Fruit fly (Drosophila melanogaster) whole organism, prepupa: ENCODE results near the gene Eig71Ek.

ENCODE experiments used
- Blimp-1 ChIP-seq: fragments of 200-800 bp; sonication (Bioruptor generic); optimal IDR thresholded peaks from 3 replicates; lab custom pipeline; 2017; ENCODE audit warnings: missing biosample characterization, missing genetic modification characterization, mild to moderate bottlenecking, moderate library complexity, missing genetic modification reagents
- CG11294 ChIP-seq: fragments of 200-800 bp; sonication (Bioruptor generic); IDR thresholded peaks from 2 replicates; pipeline ENCODE4 v1.3.6; 2022; ENCODE audit warnings: missing biosample characterization, missing genetic modification characterization
- CG15336 ChIP-seq: fragments of 200-800 bp; sonication (Bioruptor generic); IDR thresholded peaks from 2 replicates; pipeline ENCODE4 v1.3.6; 2022; ENCODE audit warnings: missing biosample characterization, missing genetic modification characterization
- CG31627 ChIP-seq: fragments of 200-800 bp; sonication (Bioruptor generic); optimal IDR thresholded peaks from 3 replicates; lab custom pipeline; 2016; ENCODE audit warnings: missing biosample characterization, missing genetic modification characterization
- CG34406 ChIP-seq: fragments of 200-800 bp; sonication (Bioruptor generic); optimal IDR thresholded peaks from 3 replicates; lab custom pipeline; 2016; ENCODE audit warnings: missing biosample characterization, missing genetic modification characterization
- CG3919 ChIP-seq: fragments of 200-800 bp; sonication (Bioruptor generic); optimal IDR thresholded peaks from 3 replicates; lab custom pipeline; 2016; ENCODE audit warnings: missing biosample characterization, missing genetic modification characterization
- CG6276 ChIP-seq: fragments of 200-800 bp; sonication (Bioruptor generic); optimal IDR thresholded peaks from 2 replicates; lab custom pipeline; 2017; ENCODE audit warnings: missing biosample characterization, mild to moderate bottlenecking, missing genetic modification characterization
- CG6792 ChIP-seq: fragments of 200-800 bp; sonication (Bioruptor generic); optimal IDR thresholded peaks from 3 replicates; lab custom pipeline; 2016; ENCODE audit warnings: missing biosample characterization, missing genetic modification characterization
- CG7368 ChIP-seq: fragments of 200-800 bp; sonication (Bioruptor generic); optimal IDR thresholded peaks from 3 replicates; lab custom pipeline; 2016; ENCODE audit warnings: missing biosample characterization, missing genetic modification characterization
- CG8632 ChIP-seq: fragments of 200-800 bp; sonication (Bioruptor generic); optimal IDR thresholded peaks from 3 replicates; lab custom pipeline; 2016; ENCODE audit warnings: missing biosample characterization, missing genetic modification characterization
- CG9139 ChIP-seq: fragments of 200-800 bp; sonication (Bioruptor generic); optimal IDR thresholded peaks from 3 replicates; lab custom pipeline; 2017; ENCODE audit warnings: missing biosample characterization, mild to moderate bottlenecking, missing genetic modification characterization
- Eip78C ChIP-seq: fragments of 200-800 bp; sonication (Bioruptor generic); peaks from one replicate; lab custom pipeline; 2016; ENCODE audit warnings: missing biosample characterization, missing genetic modification characterization
- Eip93F ChIP-seq: fragments of 200-800 bp; sonication (Bioruptor generic); optimal IDR thresholded peaks from 2 replicates; lab custom pipeline; 2016; ENCODE audit warnings: missing biosample characterization, mild to moderate bottlenecking, missing genetic modification characterization
- Ets21C ChIP-seq: fragments of 200-800 bp; sonication (Bioruptor generic); optimal IDR thresholded peaks from 3 replicates; lab custom pipeline; 2016; ENCODE audit warnings: missing biosample characterization, missing genetic modification characterization
- Gug ChIP-seq: fragments of 200-800 bp; sonication (Bioruptor generic); IDR thresholded peaks from 2 replicates; pipeline ENCODE4 v1.3.6; 2022; ENCODE audit warnings: missing biosample characterization, missing genetic modification characterization
- Hr38 ChIP-seq: sonication (Bioruptor generic); optimal IDR thresholded peaks from 2 replicates; lab custom pipeline; 2016; ENCODE audit warnings: missing biosample characterization, missing genetic modification characterization
- Met ChIP-seq: fragments of 200-800 bp; sonication (Bioruptor generic); optimal IDR thresholded peaks from 3 replicates; lab custom pipeline; 2016; ENCODE audit warnings: missing biosample characterization, missing genetic modification characterization
- OdsH ChIP-seq: fragments of 200-800 bp; sonication (Bioruptor generic); optimal IDR thresholded peaks from 3 replicates; lab custom pipeline; 2016; ENCODE audit warnings: missing biosample characterization, missing genetic modification characterization
- Sox102F ChIP-seq: fragments of 200-800 bp; sonication (Bioruptor generic); optimal IDR thresholded peaks from 2 replicates; lab custom pipeline; 2016; ENCODE audit warnings: missing biosample characterization, mild to moderate bottlenecking, missing genetic modification characterization
- Sox14 ChIP-seq: fragments of 200-800 bp; sonication (Bioruptor generic); optimal IDR thresholded peaks from 3 replicates; lab custom pipeline; 2016; ENCODE audit warnings: missing biosample characterization, missing genetic modification characterization
- Sox15 ChIP-seq: fragments of 200-800 bp; sonication (Bioruptor generic); optimal IDR thresholded peaks from 3 replicates; lab custom pipeline; 2016; ENCODE audit warnings: missing biosample characterization, missing genetic modification characterization
- achi ChIP-seq: fragments of 200-800 bp; sonication (Bioruptor generic); optimal IDR thresholded peaks from 3 replicates; lab custom pipeline; 2016; ENCODE audit warnings: missing biosample characterization, missing genetic modification characterization
- cyc ChIP-seq: fragments of 200-800 bp; sonication (Bioruptor generic); optimal IDR thresholded peaks from 3 replicates; lab custom pipeline; 2016; ENCODE audit warnings: missing biosample characterization, missing genetic modification characterization
- dac ChIP-seq: fragments of 200-800 bp; sonication (Bioruptor generic); optimal IDR thresholded peaks from 2 replicates; lab custom pipeline; 2017; ENCODE audit warnings: missing biosample characterization, mild to moderate bottlenecking, missing genetic modification characterization
- dsx ChIP-seq: fragments of 200-800 bp; optimal IDR thresholded peaks from 3 replicates; lab custom pipeline; 2019; ENCODE audit warnings: missing biosample characterization, mild to moderate bottlenecking, missing genetic modification characterization, moderate library complexity; ENCODE audit not compliant: poor library complexity, severe bottlenecking
- fd59A ChIP-seq: fragments of 200-800 bp; sonication (Bioruptor generic); optimal IDR thresholded peaks from 2 replicates; lab custom pipeline; 2017; ENCODE audit warnings: missing biosample characterization, mild to moderate bottlenecking, missing genetic modification characterization, missing genetic modification reagents
- fd85E ChIP-seq: fragments of 200-800 bp; sonication (Bioruptor generic); optimal IDR thresholded peaks from 3 replicates; lab custom pipeline; 2016; ENCODE audit warnings: missing biosample characterization, missing genetic modification characterization
- fkh ChIP-seq: fragments of 200-800 bp; sonication (Bioruptor generic); optimal IDR thresholded peaks from 3 replicates; lab custom pipeline; 2017; ENCODE audit warnings: missing biosample characterization, mild to moderate bottlenecking, missing genetic modification characterization, moderate library complexity
- lz ChIP-seq: fragments of 200-800 bp; sonication (Bioruptor generic); optimal IDR thresholded peaks from 3 replicates; lab custom pipeline; 2016; ENCODE audit warnings: missing biosample characterization, missing genetic modification characterization
- net ChIP-seq: fragments of 200-800 bp; sonication (Bioruptor generic); optimal IDR thresholded peaks from 3 replicates; lab custom pipeline; 2016; ENCODE audit warnings: missing biosample characterization, missing genetic modification characterization
- salr ChIP-seq, 2 experiments: fragments of 200-800 bp; sonication (Bioruptor generic); optimal IDR thresholded peaks; 3 replicates each; lab custom pipeline; 2016 to 2018; ENCODE audit warnings: missing biosample characterization in 2 of 2, missing genetic modification characterization in 2 of 2, mild to moderate bottlenecking in 1 of 2
- spab ChIP-seq: fragments of 200-800 bp; sonication (Bioruptor generic); optimal IDR thresholded peaks from 2 replicates; lab custom pipeline; 2017; ENCODE audit warnings: missing biosample characterization, mild to moderate bottlenecking, missing genetic modification characterization, missing genetic modification reagents
- ss ChIP-seq, 2 experiments: fragments of 200-800 bp; sonication (Bioruptor generic); optimal IDR thresholded peaks; 2 replicates in 1 of 2; 3 replicates in 1 of 2; lab custom pipeline; 2017 to 2018; ENCODE audit warnings: mild to moderate bottlenecking in 2 of 2, missing biosample characterization in 2 of 2, missing genetic modification characterization in 2 of 2, moderate library complexity in 1 of 2
- svp ChIP-seq: fragments of 200-800 bp; sonication (Bioruptor generic); peaks from one replicate; lab custom pipeline; 2016; ENCODE audit warnings: missing biosample characterization, missing genetic modification characterization
- topi ChIP-seq: fragments of 200-800 bp; sonication (Bioruptor generic); optimal IDR thresholded peaks from 3 replicates; lab custom pipeline; 2016; ENCODE audit warnings: missing biosample characterization, missing genetic modification characterization

Gene Eig71Ek

dm6 chr3L:15692794-15693532 lies 31.9 kb downstream of the Eig71Ek start (continued):
- TF ChIP-seq CG34406 (GFP tag; lab: Kevin White, UChicago): peak; percentile 54
- no peak for TF ChIP-seq dsx (GFP tag; lab: Kevin White, UChicago)
- no peak for TF ChIP-seq Sox14 (GFP tag; lab: Kevin White, UChicago)
- no peak for TF ChIP-seq CG7368 (GFP tag; lab: Kevin White, UChicago)
- no peak for TF ChIP-seq Eip93F (GFP tag; lab: Kevin White, UChicago)
- no peak for TF ChIP-seq fd85E (GFP tag; lab: Kevin White, UChicago)
- TF ChIP-seq Sox15 (GFP tag; lab: Kevin White, UChicago): peak; percentile 22
- TF ChIP-seq salr (GFP tag; optimal IDR thresholded peaks at IDR 0.05; lab: Kevin White, UChicago): peak in 1 of 2 experiments; percentile 51
- TF ChIP-seq net (GFP tag; lab: Kevin White, UChicago): no peak
- no peak for TF ChIP-seq CG11294
- TF ChIP-seq Hr38 (GFP tag; lab: Kevin White, UChicago): no peak
- TF ChIP-seq Met (GFP tag; lab: Kevin White, UChicago): no peak
- 0 out of 2 replicates have a peak, but pooled peaks have one; percentile 8 for TF ChIP-seq CG15336 (GFP tag; lab: Robert Waterston, UW)
- no peak for TF ChIP-seq ss (GFP tag; optimal IDR thresholded peaks at IDR 0.05; lab: Kevin White, UChicago)

dm6 chr3L:15694406-15694805 lies 33.4 kb downstream of the Eig71Ek start:
- TF ChIP-seq fkh (GFP tag; lab: Kevin White, UChicago) (peak; percentile 58), achi (GFP tag; lab: Kevin White, UChicago) (no peak), CG31627 (no peak), Gug (no peak), Eip78C (GFP tag; lab: Kevin White, UChicago) (peak; percentile 69), net (GFP tag; lab: Kevin White, UChicago) (no peak)

DNA sequence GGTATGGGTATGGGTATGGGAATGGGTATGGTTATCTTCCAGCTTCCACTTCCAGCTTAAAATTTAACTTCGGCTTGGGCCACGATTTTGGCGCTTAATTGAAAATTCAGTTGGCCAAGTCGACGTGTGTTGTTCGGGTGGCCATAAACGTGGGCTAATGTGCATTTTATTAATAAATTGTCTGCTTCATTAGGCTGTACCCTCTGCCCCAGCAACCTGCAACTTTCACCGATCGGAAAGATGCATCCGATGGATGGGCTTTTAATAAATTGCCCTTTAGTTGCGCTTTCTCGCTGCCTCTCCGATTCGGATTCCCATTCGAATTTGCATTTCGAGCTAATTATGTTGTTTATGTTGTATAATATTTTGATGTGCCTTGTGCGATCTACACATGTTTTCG lies 34.1 kb downstream of the Eig71Ek start:
- TF ChIP-seq fkh (GFP tag; lab: Kevin White, UChicago) (no peak), CG8632 (GFP tag; lab: Kevin White, UChicago) (no peak), Ets21C (GFP tag; lab: Kevin White, UChicago) (no peak), Sox102F (no peak), fd59A (GFP tag; lab: Kevin White, UChicago) (no peak), CG15336 (GFP tag; lab: Robert Waterston, UW) (0 out of 2 replicates have a peak, but pooled peaks have one; percentile 15), cyc (no peak), spab (no peak), svp (GFP tag; lab: Kevin White, UChicago) (no peak), Gug (no peak), Sox14 (GFP tag; lab: Kevin White, UChicago) (no peak), Sox15 (GFP tag; lab: Kevin White, UChicago) (no peak), topi (GFP tag; lab: Kevin White, UChicago) (no peak), Blimp-1 (peak; percentile 9), Eip78C (GFP tag; lab: Kevin White, UChicago) (peak; percentile 4), CG9139 (GFP tag; lab: Kevin White, UChicago) (no peak), CG6276 (GFP tag; lab: Kevin White, UChicago) (no peak), dsx (GFP tag; lab: Kevin White, UChicago) (no peak), OdsH (GFP tag; lab: Kevin White, UChicago) (no peak), CG11294 (no peak), lz (GFP tag; lab: Kevin White, UChicago) (no peak)

dm6 chr3L:15697916-15698315 lies 36.9 kb downstream of the Eig71Ek start:
- TF ChIP-seq svp (GFP tag; lab: Kevin White, UChicago): peak; percentile 55
- no peak for TF ChIP-seq topi (GFP tag; lab: Kevin White, UChicago)
- TF ChIP-seq dac (GFP tag; lab: Kevin White, UChicago): no peak
- no peak for TF ChIP-seq CG6792 (GFP tag; lab: Kevin White, UChicago)
- no peak for TF ChIP-seq Sox14 (GFP tag; lab: Kevin White, UChicago)
- TF ChIP-seq CG3919 (GFP tag; lab: Kevin White, UChicago): peak; percentile 47
- TF ChIP-seq Eip78C (GFP tag; lab: Kevin White, UChicago): no peak
- no peak for TF ChIP-seq fkh (GFP tag; lab: Kevin White, UChicago)
